Fruit fly (Drosophila melanogaster): ENCODE results near the gene CG18249.
A peak's percentile ranks its signal among the peaks of the same experiment; 100 is the strongest.

The CG18249 gene

DNA sequence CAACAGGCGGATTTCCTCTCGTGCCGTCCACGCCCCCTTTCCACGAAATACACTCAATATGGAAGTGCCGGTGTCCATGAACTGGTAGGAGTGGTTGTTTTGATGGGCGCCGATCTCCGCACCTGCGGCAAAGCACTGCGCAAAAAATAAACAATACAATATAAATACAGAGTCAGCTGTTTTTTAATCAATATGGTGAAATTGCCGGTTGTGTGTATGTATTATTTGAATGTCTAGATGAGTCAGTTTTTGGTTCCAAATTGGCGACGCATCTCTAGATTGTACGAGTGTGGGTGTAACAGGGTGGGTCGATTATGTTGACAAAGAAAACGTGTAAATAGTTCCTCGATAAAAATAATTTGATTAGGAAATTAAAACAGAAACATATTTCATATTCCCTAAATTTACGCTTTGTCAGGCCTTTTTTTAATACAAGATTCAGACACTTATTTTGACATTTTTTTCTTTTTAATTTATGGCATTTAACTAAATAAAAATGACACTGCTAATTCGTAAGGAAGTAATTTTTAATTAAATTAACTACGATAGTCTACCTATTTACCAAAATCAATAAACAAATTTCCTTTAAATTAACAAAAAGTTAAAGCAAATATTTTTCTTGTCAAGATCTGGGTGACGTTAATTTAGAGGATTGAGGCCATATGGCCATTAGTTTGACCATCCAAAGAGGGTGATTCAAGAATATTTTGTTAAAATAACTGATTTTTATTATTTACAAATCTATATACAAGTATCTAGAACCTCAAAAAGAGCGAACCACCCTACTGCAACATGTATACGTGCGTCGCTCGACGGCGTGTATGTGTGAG lies 19.7 kb downstream of the CG18249 start (continued):
- TF ChIP-seq acj6 (GFP tag; optimal IDR thresholded peaks at IDR 0.05) (peak; percentile 89), CG8319 (GFP tag; optimal IDR thresholded peaks at IDR 0.05) (peak; percentile 79), Smox (GFP tag; optimal IDR thresholded peaks at IDR 0.05) (peak; percentile 89), CG32006 (GFP tag; optimal IDR thresholded peaks at IDR 0.05) (peak; percentile 95), topi (GFP tag; optimal IDR thresholded peaks at IDR 0.05) (peak; percentile 92), eg (GFP tag; IDR thresholded peaks at IDR 0.05) (peak; percentile 72), CG8119 (GFP tag; IDR thresholded peaks at IDR 0.05) (peak; percentile 86), CG6854 (GFP tag; optimal IDR thresholded peaks at IDR 0.05) (peak; percentile 69), CG7368 (GFP tag; optimal IDR thresholded peaks at IDR 0.05) (peak; percentile 77), net (GFP tag; optimal IDR thresholded peaks at IDR 0.05) (peak; percentile 90), CG6163 (GFP tag; IDR thresholded peaks at IDR 0.05) (peak; percentile 74), CG15336 (GFP tag; IDR thresholded peaks at IDR 0.05) (peak; percentile 76), salr (GFP tag; optimal IDR thresholded peaks at IDR 0.05) (peak; percentile 52 to 97), CG34406 (GFP tag; optimal IDR thresholded peaks at IDR 0.05) (peak; percentile 92), CG11762 (GFP tag; optimal IDR thresholded peaks at IDR 0.05; ENCODE audit: insufficient read depth) (peak; percentile 83), CG16779 (tag; optimal IDR thresholded peaks at IDR 0.05) (peak; percentile 88)

DNA sequence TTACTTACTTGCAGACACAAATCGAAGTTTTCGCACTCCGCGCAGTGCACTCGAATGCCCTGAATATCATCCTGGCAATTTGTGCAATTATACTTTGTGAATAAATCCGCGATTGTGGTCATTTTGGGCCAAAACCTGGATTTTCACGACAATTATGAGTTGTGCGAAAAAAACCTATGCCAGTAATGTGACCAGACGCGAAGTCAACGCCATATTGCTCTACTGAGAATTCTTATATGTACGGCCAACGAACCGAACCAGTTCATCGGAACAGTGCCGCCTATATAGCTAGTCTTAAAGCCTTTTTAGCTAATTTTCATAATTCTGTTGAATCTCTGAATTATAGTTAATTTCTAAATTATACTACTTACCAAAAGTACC lies 20.3 kb downstream of the CG18249 start, which contains the start of gene Ada2b:
Gene Ada2b (minus strand): TSS at position 214 of the 381 bp plus-strand sequence.
- TF ChIP-seq dsx (GFP tag; optimal IDR thresholded peaks at IDR 0.05; ENCODE audit: poor library complexity, severe bottlenecking) (peak; percentile 22), esn (GFP tag; optimal IDR thresholded peaks at IDR 0.05) (no peak), achi (GFP tag; optimal IDR thresholded peaks at IDR 0.05) (no peak)

DNA sequence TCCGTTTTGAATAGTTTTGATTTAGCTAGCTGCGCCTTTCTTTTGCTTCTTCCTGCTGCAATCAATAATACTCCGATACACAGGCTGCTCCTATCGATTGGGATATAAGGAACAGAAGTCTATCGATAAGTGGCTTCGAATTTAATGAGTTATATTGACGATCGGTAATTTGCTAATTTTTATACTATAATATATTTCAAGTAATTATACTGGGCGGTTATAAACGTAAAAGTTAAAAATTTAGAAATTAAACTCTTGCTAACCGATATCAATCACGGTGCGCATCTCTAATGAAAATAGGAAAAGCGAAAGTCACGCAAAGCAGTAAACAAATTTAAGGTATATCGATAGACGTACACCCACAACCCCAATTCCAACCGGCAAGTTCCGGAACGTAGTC lies 23.8 kb downstream of the CG18249 start, which contains the start of the genes CG9636, CG18749 and CG33722:
Gene CG9636 (minus strand): TSS at position 73 of the 400 bp plus-strand sequence.
Gene CG18749 (plus strand): TSS at position 336 of the 400 bp plus-strand sequence.
Gene CG33722 (plus strand): TSS at position 336 of the 400 bp plus-strand sequence.
- TF ChIP-seq ss (GFP tag; optimal IDR thresholded peaks at IDR 0.05) (peak; percentile 33 to 50), CG6792 (GFP tag; optimal IDR thresholded peaks at IDR 0.05) (peak; percentile 56), CG10631 (GFP tag; optimal IDR thresholded peaks at IDR 0.05) (peak; percentile 68), CG11902 (GFP tag; optimal IDR thresholded peaks at IDR 0.05) (peak; percentile 26), Blimp-1 (GFP tag; optimal IDR thresholded peaks at IDR 0.05) (peak; percentile 99), CG6276 (GFP tag; optimal IDR thresholded peaks at IDR 0.05) (no peak), CG7368 (GFP tag; optimal IDR thresholded peaks at IDR 0.05) (peak; percentile 42), CG31627 (GFP tag; optimal IDR thresholded peaks at IDR 0.05) (peak; percentile 62), CG3032 (tag; optimal IDR thresholded peaks at IDR 0.05) (peak; percentile 59), pdm3 (GFP tag; optimal IDR thresholded peaks at IDR 0.05) (peak; percentile 65), Sox15 (GFP tag; optimal IDR thresholded peaks at IDR 0.05) (peak; percentile 9), CG32006 (GFP tag; optimal IDR thresholded peaks at IDR 0.05) (peak; percentile 53), esn (GFP tag; optimal IDR thresholded peaks at IDR 0.05) (peak; percentile 81), CG16779 (tag; optimal IDR thresholded peaks at IDR 0.05) (no peak), CG11294 (GFP tag; IDR thresholded peaks at IDR 0.05) (no peak), lz (GFP tag; optimal IDR thresholded peaks at IDR 0.05) (peak; percentile 76), salr (GFP tag; optimal IDR thresholded peaks at IDR 0.05) (no peak), Ets96B (tag; optimal IDR thresholded peaks at IDR 0.05) (peak; percentile 61), vri (GFP tag; optimal IDR thresholded peaks at IDR 0.05) (no peak), CG10669 (GFP tag; optimal IDR thresholded peaks at IDR 0.05) (no peak), CG1621 (tag; optimal IDR thresholded peaks at IDR 0.05) (peak; percentile 53), Met (GFP tag; optimal IDR thresholded peaks at IDR 0.05) (no peak), fd59A (GFP tag; optimal IDR thresholded peaks at IDR 0.05) (no peak), topi (GFP tag; optimal IDR thresholded peaks at IDR 0.05) (peak; percentile 67), CG34406 (GFP tag; optimal IDR thresholded peaks at IDR 0.05) (peak; percentile 51), dac (GFP tag; optimal IDR thresholded peaks at IDR 0.05) (no peak), CG3919 (GFP tag; optimal IDR thresholded peaks at IDR 0.05) (peak; percentile 72), dsx (GFP tag; optimal IDR thresholded peaks at IDR 0.05; ENCODE audit: poor library complexity, severe bottlenecking) (peak; percentile 46), CG6808 (GFP tag; optimal IDR thresholded peaks at IDR 0.05) (peak; percentile 30), Eip78C (GFP tag) (peak; percentile 89), acj6 (GFP tag; optimal IDR thresholded peaks at IDR 0.05) (peak; percentile 74), CG8119 (GFP tag; IDR thresholded peaks at IDR 0.05) (no peak; the same call in 2 of the 3 replicates), fd85E (GFP tag; optimal IDR thresholded peaks at IDR 0.05) (no peak), Eip93F (GFP tag; optimal IDR thresholded peaks at IDR 0.05) (peak; percentile 75), CG6163 (GFP tag; IDR thresholded peaks at IDR 0.05) (peak; percentile 55; the same call in 2 of the 3 replicates), CG6854 (GFP tag; optimal IDR thresholded peaks at IDR 0.05) (no peak), eg (GFP tag; IDR thresholded peaks at IDR 0.05) (no peak), achi (GFP tag; optimal IDR thresholded peaks at IDR 0.05) (no peak)

Data from whole organism, prepupa.